Worm (Caenorhabditis elegans): ENCODE data around the gene bpl-1.

bpl-1 gene

ce11 chrII:6236093-6236945 is 37.7 kb upstream of the bpl-1 start (continued):
- TF ChIP-seq lin-13 (GFP tag; optimal IDR thresholded peaks at IDR 0.05) (no peak), sptf-1 (tag; optimal IDR thresholded peaks at IDR 0.05) (no peak), ztf-11 (tag; optimal IDR thresholded peaks at IDR 0.05) (no peak), lin-15B (tag; optimal IDR thresholded peaks at IDR 0.05) (no peak), snpc-4 (tag; optimal IDR thresholded peaks at IDR 0.05) (no peak), elt-3 (tag; optimal IDR thresholded peaks at IDR 0.05) (peak in 1 of 6 experiments; percentile 35), nhr-47 (tag; optimal IDR thresholded peaks at IDR 0.05) (no peak)

ce11 chrII:6241758-6242157 is 32.3 kb upstream of the bpl-1 start, which contains the start of gene T24H7.8:
Gene T24H7.8, plus strand, starts transcription at chrII:6242058.
- TF ChIP-seq alr-1 (tag; optimal IDR thresholded peaks at IDR 0.05; ENCODE audit: borderline replicate concordance) (no peak), mef-2 (tag; optimal IDR thresholded peaks at IDR 0.05) (no peak), dsc-1 (tag; optimal IDR thresholded peaks at IDR 0.05) (no peak), C04F5.9 (tag; optimal IDR thresholded peaks at IDR 0.05) (no peak)

- TF ChIP-seq pag-3 (tag; optimal IDR thresholded peaks at IDR 0.05; ENCODE audit: borderline replicate concordance, insufficient read depth) (no peak), dpl-1 (GFP tag; optimal IDR thresholded peaks at IDR 0.05) (no peak), fkh-4 (tag; optimal IDR thresholded peaks at IDR 0.05; ENCODE audit: borderline replicate concordance) (no peak), lin-35 (GFP tag; optimal IDR thresholded peaks at IDR 0.05) (peak in 1 of 2 experiments; percentile 26)
Observed at ce11 chrII:6244171-6244570, 29.8 kb upstream of the bpl-1 start, which contains the start of gene tat-4. Gene tat-4, minus strand, starts transcription at chrII:6244287.

- TF ChIP-seq lin-35 (GFP tag; optimal IDR thresholded peaks at IDR 0.05) (peak; percentile 37 to 90), nhr-47 (tag; optimal IDR thresholded peaks at IDR 0.05) (no peak), efl-1 (optimal IDR thresholded peaks at IDR 0.05) (peak in 1 of 2 experiments; percentile 71), efl-1 (GFP tag; optimal IDR thresholded peaks at IDR 0.05 in 1 of 2) (peak; percentile 78 to 97), mab-9 (GFP tag; IDR thresholded peaks at IDR 0.05) (no peak), lsy-2 (tag; optimal IDR thresholded peaks at IDR 0.05) (peak in 1 of 2 experiments; percentile 30), dpl-1 (GFP tag; optimal IDR thresholded peaks at IDR 0.05) (peak; percentile 19 to 80 (median 67)), unc-86 (tag; optimal IDR thresholded peaks at IDR 0.05) (no peak), blmp-1 (tag; optimal IDR thresholded peaks at IDR 0.05) (peak; percentile 1), vab-15 (tag; optimal IDR thresholded peaks at IDR 0.05) (no peak)
Observed at ce11 chrII:6245199-6245702, 28.8 kb upstream of the bpl-1 start, which contains the start of gene blos-4. Gene blos-4, plus strand, starts transcription at chrII:6245249.

ce11 chrII:6246054-6246453 is 28.0 kb upstream of the bpl-1 start, which contains the start of gene lelo-1:
Gene lelo-1, plus strand, starts transcription at chrII:6246354.
- TF ChIP-seq efl-1 (optimal IDR thresholded peaks at IDR 0.05) (no peak), efl-1 (GFP tag; optimal IDR thresholded peaks at IDR 0.05 in 1 of 2) (peak in 1 of 2 experiments; percentile 30), unc-86 (tag; optimal IDR thresholded peaks at IDR 0.05) (no peak), fkh-8 (tag; optimal IDR thresholded peaks at IDR 0.05) (no peak)

- TF ChIP-seq ceh-8 (GFP tag; optimal IDR thresholded peaks at IDR 0.05) (no peak), dsc-1 (tag; optimal IDR thresholded peaks at IDR 0.05) (no peak), ceh-82 (tag; optimal IDR thresholded peaks at IDR 0.05) (no peak), egl-27 (tag; optimal IDR thresholded peaks at IDR 0.05) (no peak), alr-1 (tag; optimal IDR thresholded peaks at IDR 0.05; ENCODE audit: borderline replicate concordance) (no peak), mdl-1 (tag; optimal IDR thresholded peaks at IDR 0.05) (no peak), unc-86 (tag; optimal IDR thresholded peaks at IDR 0.05) (no peak), ceh-88 (GFP tag; IDR thresholded peaks at IDR 0.05) (no peak), nhr-20 (tag; optimal IDR thresholded peaks at IDR 0.05) (no peak), C34B4.2 (tag; optimal IDR thresholded peaks at IDR 0.05) (no peak), sptf-1 (tag; optimal IDR thresholded peaks at IDR 0.05) (no peak), vab-15 (tag; optimal IDR thresholded peaks at IDR 0.05) (no peak)
Observed at ce11 chrII:6247011-6247410, 27.0 kb upstream of the bpl-1 start, which contains the start of gene T24H7.2. Gene T24H7.2, plus strand, starts transcription at chrII:6247311.

Measured in whole organism, L1 larva.